Worm (Caenorhabditis elegans) whole organism, L4 larva: ENCODE measurements around the gene Y64G10A.2.

ENCODE experiments used
- F44E2.7 ChIP-seq: fragments of 200-800 bp; sonication (Bioruptor generic); IDR thresholded peaks from 2 replicates; pipeline ENCODE4 v2.1.2; 2022; ENCODE audit warnings: missing genetic modification characterization, missing compliant biosample characterization
- T20F7.1 ChIP-seq: fragments of 200-800 bp; sonication (Bioruptor generic); optimal IDR thresholded peaks from 2 replicates; lab custom pipeline; 2018; ENCODE audit warnings: mild to moderate bottlenecking, missing genetic modification characterization, missing compliant biosample characterization
- Y105C5A.15 ChIP-seq: fragments of 200-800 bp; sonication (Bioruptor generic); IDR thresholded peaks from 2 replicates; pipeline ENCODE4 v1.3.6; 2022; ENCODE audit warnings: missing genetic modification characterization, missing compliant biosample characterization
- aha-1 ChIP-seq: fragments of 150-350 bp; peaks from one replicate; lab custom pipeline; 2014; ENCODE audit warnings: missing biosample characterization, missing genetic modification characterization
- ama-1 ChIP-seq: fragments of 150-350 bp; optimal IDR thresholded peaks from 2 replicates; lab custom pipeline; 2014; ENCODE audit warnings: inconsistent platforms, mixed read lengths
- arid-1 ChIP-seq: fragments of 200-800 bp; sonication (Bioruptor generic); conservative IDR thresholded peaks from 2 replicates; pipeline ENCODE4 v1.3.6; 2022; ENCODE audit warnings: missing genetic modification reagents, missing genetic modification characterization, missing compliant biosample characterization
- attf-4 ChIP-seq: sonication (generic microtip); optimal IDR thresholded peaks from 3 replicates; lab custom pipeline; 2017; ENCODE audit warnings: missing biosample characterization, missing genetic modification characterization
- ces-1 ChIP-seq: fragments of 150-350 bp; sonication (generic microtip); optimal IDR thresholded peaks from 4 replicates; lab custom pipeline; 2014; ENCODE audit warnings: missing biosample characterization, missing genetic modification reagents, missing genetic modification characterization
- ctbp-1 ChIP-seq: fragments of 200-800 bp; sonication (Bioruptor generic); IDR thresholded peaks from 2 replicates; pipeline ENCODE4 v1.3.6; 2022; ENCODE audit warnings: missing genetic modification reagents, missing genetic modification characterization, missing compliant biosample characterization
- daf-12 ChIP-seq: fragments of 150-350 bp; optimal IDR thresholded peaks from 2 replicates; lab custom pipeline; 2014; ENCODE audit warnings: missing biosample characterization, missing genetic modification reagents, missing genetic modification characterization
- dmd-6 ChIP-seq: fragments of 200-800 bp; sonication (Bioruptor generic); IDR thresholded peaks from 2 replicates; pipeline ENCODE4 v1.3.6; 2022; ENCODE audit warnings: missing genetic modification reagents, missing genetic modification characterization, missing compliant biosample characterization
- dmd-9 ChIP-seq: fragments of 200-800 bp; sonication (Bioruptor generic); IDR thresholded peaks from 2 replicates; pipeline ENCODE4 v1.3.6; 2022; ENCODE audit warnings: missing genetic modification reagents, missing genetic modification characterization, missing compliant biosample characterization
- dve-1 ChIP-seq: sonication (generic microtip); optimal IDR thresholded peaks from 2 replicates; lab custom pipeline; 2017; ENCODE audit warnings: antibody characterized with exemption, mild to moderate bottlenecking, missing genetic modification characterization, missing compliant biosample characterization; ENCODE audit not compliant: insufficient read depth
- egl-43 ChIP-seq: fragments of 200-800 bp; sonication (Bioruptor generic); IDR thresholded peaks from 2 replicates; pipeline ENCODE4 v1.3.6; 2022; ENCODE audit warnings: missing genetic modification reagents, missing genetic modification characterization, missing compliant biosample characterization
- fkh-10 ChIP-seq: fragments of 150-350 bp; optimal IDR thresholded peaks from 2 replicates; lab custom pipeline; 2014; ENCODE audit warnings: missing biosample characterization, missing genetic modification reagents, missing genetic modification characterization
- fos-1 ChIP-seq: fragments of 150-350 bp; optimal IDR thresholded peaks from 2 replicates; lab custom pipeline; 2014; ENCODE audit warnings: missing biosample characterization, missing genetic modification characterization
- hlh-30 ChIP-seq: sonication (generic microtip); optimal IDR thresholded peaks from 2 replicates; lab custom pipeline; 2017; ENCODE audit warnings: antibody characterized with exemption, mild to moderate bottlenecking, missing genetic modification characterization, missing compliant biosample characterization; ENCODE audit not compliant: insufficient read depth
- hmg-1.1 ChIP-seq: fragments of 200-800 bp; sonication (Bioruptor generic); IDR thresholded peaks from 2 replicates; pipeline ENCODE4 v1.3.6; 2022; ENCODE audit warnings: missing genetic modification reagents, missing genetic modification characterization, missing compliant biosample characterization
- lin-13 ChIP-seq: fragments of 150-350 bp; optimal IDR thresholded peaks from 2 replicates; lab custom pipeline; 2014; ENCODE audit warnings: missing biosample characterization, missing genetic modification reagents, missing genetic modification characterization
- lin-15B ChIP-seq: fragments of 150-350 bp; sonication (generic microtip); optimal IDR thresholded peaks from 3 replicates; lab custom pipeline; 2014; ENCODE audit warnings: missing biosample characterization, missing genetic modification characterization
- lin-29 ChIP-seq: fragments of 200-800 bp; sonication (Bioruptor generic); IDR thresholded peaks from 2 replicates; pipeline ENCODE4 v1.3.6; 2022; ENCODE audit warnings: missing genetic modification reagents, missing genetic modification characterization, missing compliant biosample characterization
- madf-5 ChIP-seq, 2 experiments: fragments of 200-800 bp; sonication (Bioruptor generic); IDR thresholded peaks; 2 replicates each; pipeline ENCODE4 v1.3.6; 2022; ENCODE audit warnings: missing compliant biosample characterization in 2 of 2, missing genetic modification characterization in 2 of 2
- mdl-1 ChIP-seq, 2 experiments: fragments of 150-350 bp in 1 of 2; sonication (generic microtip) in 1 of 2; optimal IDR thresholded peaks; 2 replicates each; lab custom pipeline; 2014 to 2017; ENCODE audit warnings: missing biosample characterization in 2 of 2, missing genetic modification characterization in 2 of 2
- mxl-2 ChIP-seq: fragments of 200-800 bp; sonication (Bioruptor generic); conservative IDR thresholded peaks from 2 replicates; pipeline ENCODE4 v1.3.6; 2022; ENCODE audit warnings: missing genetic modification reagents, missing genetic modification characterization, missing compliant biosample characterization
- nhr-10 ChIP-seq: fragments of 150-350 bp; optimal IDR thresholded peaks from 2 replicates; lab custom pipeline; 2014; ENCODE audit warnings: missing biosample characterization, missing genetic modification characterization
- nhr-111 ChIP-seq: fragments of 200-800 bp; sonication (Bioruptor generic); optimal IDR thresholded peaks from 2 replicates; lab custom pipeline; 2018; ENCODE audit warnings: mild to moderate bottlenecking, missing genetic modification characterization, missing compliant biosample characterization
- nhr-237 ChIP-seq: sonication (generic microtip); optimal IDR thresholded peaks from 2 replicates; lab custom pipeline; 2017; ENCODE audit warnings: missing biosample characterization, missing genetic modification characterization
- nhr-25 ChIP-seq: sonication (generic microtip); optimal IDR thresholded peaks from 2 replicates; lab custom pipeline; 2017; ENCODE audit warnings: missing genetic modification characterization, mild to moderate bottlenecking, missing compliant biosample characterization, antibody characterized with exemption, moderate library complexity, borderline replicate concordance; ENCODE audit not compliant: insufficient read depth
- nhr-28 ChIP-seq: fragments of 150-350 bp; optimal IDR thresholded peaks from 2 replicates; lab custom pipeline; 2014; ENCODE audit warnings: missing biosample characterization, missing genetic modification characterization
- nhr-77 ChIP-seq: fragments of 150-350 bp; optimal IDR thresholded peaks from 2 replicates; lab custom pipeline; 2014; ENCODE audit warnings: missing biosample characterization, missing genetic modification characterization
- php-3 ChIP-seq: fragments of 200-800 bp; sonication (Bioruptor generic); IDR thresholded peaks from 2 replicates; pipeline ENCODE4 v1.3.6; 2022; ENCODE audit warnings: missing genetic modification reagents, missing genetic modification characterization, missing compliant biosample characterization
- sdz-12 ChIP-seq: fragments of 200-800 bp; sonication (Bioruptor generic); optimal IDR thresholded peaks from 2 replicates; lab custom pipeline; 2018; ENCODE audit warnings: mild to moderate bottlenecking, missing genetic modification characterization, missing compliant biosample characterization
- skn-1 ChIP-seq: fragments of 150-350 bp; optimal IDR thresholded peaks from 2 replicates; lab custom pipeline; 2014; ENCODE audit warnings: missing biosample characterization, missing genetic modification characterization
- snpc-1.2 ChIP-seq: fragments of 200-800 bp; sonication (Bioruptor generic); IDR thresholded peaks from 2 replicates; pipeline ENCODE4 v1.3.6; 2022; ENCODE audit warnings: missing genetic modification reagents, missing genetic modification characterization, missing compliant biosample characterization
- snpc-4 ChIP-seq: fragments of 150-350 bp; optimal IDR thresholded peaks from 2 replicates; lab custom pipeline; 2014; ENCODE audit warnings: missing biosample characterization, missing genetic modification characterization
- unc-39 ChIP-seq: sonication (generic microtip); optimal IDR thresholded peaks from 2 replicates; lab custom pipeline; 2017; ENCODE audit warnings: missing biosample characterization, missing genetic modification characterization
- unc-62 ChIP-seq, 3 experiments: fragments of 150-350 bp in 1 of 3; sonication (generic microtip); optimal IDR thresholded peaks in 2 of 3; peaks in 1 of 3; 1 replicate in 1 of 3; 2 replicates in 2 of 3; lab custom pipeline; 2014 to 2017; ENCODE audit warnings: missing biosample characterization in 3 of 3, missing genetic modification characterization in 3 of 3, missing genetic modification reagents in 3 of 3, missing genotype in 1 of 3
- vab-7 ChIP-seq: fragments of 200-800 bp; sonication (Bioruptor generic); IDR thresholded peaks from 2 replicates; pipeline ENCODE4 v1.3.6; 2022; ENCODE audit warnings: missing genetic modification reagents, missing genetic modification characterization, missing compliant biosample characterization
- zfp-2 ChIP-seq: sonication (generic microtip); optimal IDR thresholded peaks from 2 replicates; lab custom pipeline; 2016; ENCODE audit warnings: mild to moderate bottlenecking, missing genetic modification characterization, missing compliant biosample characterization
- zfp-3 ChIP-seq: fragments of 200-800 bp; sonication (Bioruptor generic); conservative IDR thresholded peaks from 2 replicates; pipeline ENCODE4 v1.3.6; 2022; ENCODE audit warnings: missing genetic modification reagents, missing genetic modification characterization, missing compliant biosample characterization
- ztf-11 ChIP-seq: fragments of 150-350 bp; optimal IDR thresholded peaks from 2 replicates; lab custom pipeline; 2014; ENCODE audit warnings: missing biosample characterization, missing genetic modification characterization
- ztf-7 ChIP-seq: fragments of 150-350 bp; optimal IDR thresholded peaks from 2 replicates; lab custom pipeline; 2014; ENCODE audit warnings: missing biosample characterization, missing genetic modification characterization

Gene Y64G10A.2

DNA sequence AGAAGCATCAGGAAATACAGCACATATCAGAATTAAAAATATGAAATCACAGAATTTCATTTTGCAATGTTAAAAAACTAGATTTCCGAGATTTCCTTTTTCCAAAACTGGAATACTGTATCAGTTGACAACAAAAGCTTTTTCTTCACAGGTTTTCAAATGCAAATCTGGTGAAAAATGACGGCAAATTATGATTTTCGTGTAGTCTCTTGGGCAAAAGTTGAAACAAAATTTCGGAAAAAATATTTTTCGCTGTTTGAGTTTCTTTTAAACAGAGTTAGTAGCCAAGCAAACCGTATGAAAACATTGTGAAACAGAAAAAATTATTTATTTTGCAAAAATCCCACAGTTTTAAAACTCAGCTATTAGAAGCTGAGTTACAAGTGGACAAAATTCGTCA, at the start of gene Y64G10A.2:
Y64G10A.2 (minus strand) TSS at position 101 of the 400 bp plus-strand sequence.
- TF ChIP-seq snpc-1.2 (peak; percentile 35; the same call in 1 of the 2 replicates), nhr-28 (no peak)
- TF ChIP-seq, all 104 proteins: peak for 1

DNA sequence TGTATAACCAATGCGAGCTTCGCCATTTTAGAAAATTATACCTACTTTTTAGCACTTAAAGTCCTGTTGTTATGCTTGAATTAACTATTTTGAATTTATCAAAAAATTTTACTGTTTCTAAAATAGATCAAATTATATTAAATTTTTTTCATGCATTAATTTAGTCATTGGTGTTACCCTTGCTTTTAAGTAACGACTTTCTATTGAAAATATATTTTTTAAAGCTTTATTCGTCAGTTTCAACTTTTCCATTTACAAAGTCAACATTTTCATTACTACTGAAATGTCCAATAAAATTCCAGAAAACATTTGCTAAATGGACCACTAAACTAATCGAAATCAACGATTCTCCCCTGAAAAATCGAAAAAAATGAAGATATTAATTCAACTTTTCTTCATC, 47.3 kb upstream of the Y64G10A.2 start, which contains the start of gene Y64G10A.7:
Y64G10A.7 (plus strand) TSS at position 301 of the 400 bp plus-strand sequence.
- no peak for TF ChIP-seq sdz-12 (GFP tag; lab: Kevin White, UChicago)
- TF ChIP-seq ctbp-1 (GFP tag; lab: Robert Waterston, UW), result no peak
- TF ChIP-seq madf-5 (GFP tag; IDR thresholded peaks at IDR 0.05; lab: Robert Waterston, UW), result no peak
- TF ChIP-seq fkh-10 (GFP tag; lab: Kevin White, UChicago), result no peak
- no peak for TF ChIP-seq nhr-77
- TF ChIP-seq skn-1 (tag; lab: Kevin White, UChicago), result no peak
- TF ChIP-seq mdl-1 (tag; optimal IDR thresholded peaks at IDR 0.05; lab: Kevin White, UChicago), result no peak
- TF ChIP-seq dve-1, result no peak
- no peak for TF ChIP-seq nhr-10
- TF ChIP-seq php-3, result no peak
- no peak for TF ChIP-seq Y105C5A.15 (GFP tag; lab: Robert Waterston, UW)
- no peak for TF ChIP-seq ama-1
- TF ChIP-seq hlh-30 (tag; lab: Kevin White, UChicago), result no peak
- no peak for TF ChIP-seq nhr-237
- no peak for TF ChIP-seq hmg-1.1
- no peak for TF ChIP-seq snpc-4
- no peak for TF ChIP-seq zfp-3 (GFP tag; lab: Robert Waterston, UW)
- TF ChIP-seq daf-12 (tag; lab: Kevin White, UChicago), result no peak
- no peak for TF ChIP-seq F44E2.7 (GFP tag; lab: Robert Waterston, UW)
- no peak for TF ChIP-seq lin-15B

DNA sequence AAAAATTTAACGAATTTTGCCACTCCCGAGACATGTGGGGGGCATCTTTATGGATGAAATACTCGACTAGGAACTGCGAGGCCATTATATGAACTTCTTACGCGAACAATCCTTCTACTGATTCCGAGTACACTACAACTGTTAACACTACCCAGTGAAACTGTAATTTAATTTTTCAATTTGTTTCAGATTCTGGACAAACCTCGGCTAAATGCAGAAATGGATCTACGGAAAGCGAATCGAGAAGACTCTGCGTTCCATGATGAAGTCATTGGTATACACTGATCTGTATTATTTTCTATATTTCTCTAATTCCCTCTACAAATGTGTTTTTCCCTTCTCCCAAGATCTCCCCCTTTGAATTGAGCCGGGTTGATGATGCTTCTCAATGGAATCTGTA, 40.7 kb upstream of the Y64G10A.2 start:
- TF ChIP-seq unc-62 (GFP tag; optimal IDR thresholded peaks at IDR 0.05 in 1 of 2; lab: Kevin White, UChicago) (peak in 1 of 2 experiments; percentile 60), unc-62 (tag; optimal IDR thresholded peaks at IDR 0.05; lab: Kevin White, UChicago) (no peak), zfp-2 (tag; lab: Kevin White, UChicago) (no peak), dmd-6 (GFP tag; lab: Robert Waterston, UW) (no peak)

DNA sequence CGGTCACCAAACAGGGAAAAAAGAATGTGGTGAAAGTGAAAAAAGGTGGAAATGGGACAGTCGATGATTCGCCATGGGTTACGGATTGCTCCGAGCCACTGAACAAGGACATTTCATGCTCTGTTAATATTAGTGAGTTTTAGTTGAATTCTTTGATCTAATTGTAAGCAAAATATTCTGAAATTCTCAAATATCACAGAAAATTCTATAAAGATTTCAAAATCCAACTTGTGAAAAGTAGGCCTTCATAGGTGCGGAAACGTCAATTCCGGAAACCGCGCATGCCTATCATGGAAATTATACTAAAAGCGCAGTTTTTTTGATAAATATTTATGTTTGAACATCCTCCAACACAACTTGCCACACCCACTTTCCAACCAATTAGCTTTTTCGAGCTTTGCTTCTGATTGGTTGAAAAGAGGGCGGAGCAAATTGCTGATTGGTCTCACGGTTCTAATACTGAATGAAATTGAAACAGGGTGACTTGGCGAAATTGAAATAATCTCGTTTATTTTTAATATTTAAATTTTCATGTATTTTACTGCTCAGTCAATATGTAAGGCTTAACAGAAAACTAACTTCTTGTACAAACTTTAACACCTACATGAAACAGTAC, 32.6 kb upstream of the Y64G10A.2 start:
- TF ChIP-seq aha-1 (tag; lab: Kevin White, UChicago), result peak; percentile 91
- TF ChIP-seq ama-1, result no peak

DNA sequence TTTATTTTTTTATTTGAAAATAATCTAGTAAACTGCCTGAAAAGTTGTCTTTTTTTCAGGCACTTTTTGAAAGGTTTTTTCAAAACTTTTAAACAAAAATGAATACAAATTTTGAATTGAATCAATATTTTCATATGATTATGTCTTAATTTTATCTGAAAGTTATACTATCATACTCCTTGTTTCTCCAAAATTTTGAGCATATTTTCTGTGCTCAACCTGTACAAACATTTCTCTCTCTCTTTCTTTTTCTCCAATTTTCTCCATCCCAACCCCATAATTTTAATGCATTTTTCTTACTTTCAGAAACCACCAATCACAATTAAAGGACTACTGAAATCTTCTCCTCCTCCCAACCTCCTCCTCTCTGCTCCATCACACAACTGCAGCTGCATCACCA, 31.9 kb upstream of the Y64G10A.2 start, which contains the start of gene ilcr-1:
ilcr-1 (plus strand) TSS at position 301 of the 400 bp plus-strand sequence.
- TF ChIP-seq T20F7.1 (no peak), ctbp-1 (GFP tag; lab: Robert Waterston, UW) (no peak), ztf-7 (tag; lab: Kevin White, UChicago) (no peak), mxl-2 (GFP tag; lab: Robert Waterston, UW) (no peak), aha-1 (tag; lab: Kevin White, UChicago) (no peak), hlh-30 (tag; lab: Kevin White, UChicago) (no peak), lin-13 (GFP tag; lab: Kevin White, UChicago) (no peak)

DNA sequence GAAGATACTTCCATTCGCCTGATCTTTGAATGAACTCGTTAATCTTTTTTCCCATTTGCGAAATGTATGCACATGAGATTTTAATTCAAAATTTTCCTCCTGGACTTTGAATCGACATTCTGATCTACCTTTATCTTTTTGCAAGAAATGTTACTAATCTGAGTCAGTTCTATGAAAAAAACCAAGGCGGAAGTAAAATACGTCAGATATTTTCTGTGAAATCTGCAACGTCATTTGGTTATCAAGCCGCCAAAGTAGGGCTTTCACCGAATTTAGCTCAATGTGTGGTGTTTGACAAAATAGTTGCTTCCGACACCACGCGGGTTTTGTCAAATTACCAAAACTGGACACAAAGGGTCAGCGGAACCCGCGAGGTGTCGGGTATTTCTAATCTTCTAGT, 30.6 kb upstream of the Y64G10A.2 start:
- no peak for TF ChIP-seq fos-1 (tag; lab: Kevin White, UChicago)
- TF ChIP-seq Y105C5A.15 (GFP tag; lab: Robert Waterston, UW), result no peak
- no peak for TF ChIP-seq nhr-111 (GFP tag; lab: Kevin White, UChicago)
- no peak for TF ChIP-seq dmd-9 (GFP tag; lab: Robert Waterston, UW)
- TF ChIP-seq egl-43 (GFP tag; lab: Robert Waterston, UW), result no peak
- TF ChIP-seq ctbp-1 (GFP tag; lab: Robert Waterston, UW), result no peak
- TF ChIP-seq ces-1 (GFP tag; lab: Kevin White, UChicago), result no peak
- TF ChIP-seq lin-29 (GFP tag; lab: Robert Waterston, UW), result no peak
- no peak for TF ChIP-seq F44E2.7 (GFP tag; lab: Robert Waterston, UW)
- TF ChIP-seq attf-4 (tag; lab: Kevin White, UChicago), result no peak
- TF ChIP-seq ztf-11, result no peak
- TF ChIP-seq unc-39 (tag; lab: Kevin White, UChicago), result no peak
- no peak for TF ChIP-seq nhr-25 (tag; lab: Kevin White, UChicago)
- no peak for TF ChIP-seq vab-7 (GFP tag; lab: Robert Waterston, UW)
- TF ChIP-seq nhr-10, result no peak
- TF ChIP-seq zfp-3 (GFP tag; lab: Robert Waterston, UW), result no peak
- no peak for TF ChIP-seq arid-1 (GFP tag; lab: Robert Waterston, UW)
